Fruit fly (Drosophila melanogaster) whole organism, prepupa: Measurements from ENCODE around the gene CG10405.

Experiments
- Blimp-1 ChIP-seq: fragments of 200-800 bp; sonication (Bioruptor generic); optimal IDR thresholded peaks from 3 replicates; lab custom pipeline; 2017; ENCODE audit warnings: missing biosample characterization, missing genetic modification characterization, mild to moderate bottlenecking, moderate library complexity, missing genetic modification reagents
- CG10631 ChIP-seq: fragments of 200-800 bp; sonication (Bioruptor generic); optimal IDR thresholded peaks from 2 replicates; lab custom pipeline; 2016; ENCODE audit warnings: missing biosample characterization, missing genetic modification characterization
- CG10669 ChIP-seq: fragments of 200-800 bp; sonication (Bioruptor generic); optimal IDR thresholded peaks from 3 replicates; lab custom pipeline; 2018; ENCODE audit warnings: missing biosample characterization, mild to moderate bottlenecking, missing genetic modification characterization, moderate library complexity
- CG11294 ChIP-seq: fragments of 200-800 bp; sonication (Bioruptor generic); IDR thresholded peaks from 2 replicates; pipeline ENCODE4 v1.3.6; 2022; ENCODE audit warnings: missing biosample characterization, missing genetic modification characterization
- CG11762 ChIP-seq: fragments of 200-800 bp; sonication (Bioruptor generic); optimal IDR thresholded peaks from 3 replicates; lab custom pipeline; 2016; ENCODE audit warnings: missing biosample characterization, missing genetic modification characterization; ENCODE audit not compliant: insufficient read depth
- CG15336 ChIP-seq: fragments of 200-800 bp; sonication (Bioruptor generic); IDR thresholded peaks from 2 replicates; pipeline ENCODE4 v1.3.6; 2022; ENCODE audit warnings: missing biosample characterization, missing genetic modification characterization
- CG1621 ChIP-seq: fragments of 200-800 bp; sonication (Bioruptor generic); optimal IDR thresholded peaks from 3 replicates; lab custom pipeline; 2018; ENCODE audit warnings: missing biosample characterization, mild to moderate bottlenecking, missing genetic modification characterization
- CG16779 ChIP-seq: fragments of 200-800 bp; sonication (Bioruptor generic); optimal IDR thresholded peaks from 3 replicates; lab custom pipeline; 2017; ENCODE audit warnings: missing biosample characterization, mild to moderate bottlenecking, missing genetic modification characterization
- CG3032 ChIP-seq: fragments of 200-800 bp; optimal IDR thresholded peaks from 2 replicates; lab custom pipeline; 2019; ENCODE audit warnings: missing biosample characterization, mild to moderate bottlenecking, missing genetic modification characterization, moderate library complexity
- CG32006 ChIP-seq: fragments of 200-800 bp; sonication (Bioruptor generic); optimal IDR thresholded peaks from 3 replicates; lab custom pipeline; 2017; ENCODE audit warnings: missing biosample characterization, mild to moderate bottlenecking, missing genetic modification characterization
- CG3919 ChIP-seq: fragments of 200-800 bp; sonication (Bioruptor generic); optimal IDR thresholded peaks from 3 replicates; lab custom pipeline; 2016; ENCODE audit warnings: missing biosample characterization, missing genetic modification characterization
- CG4318 ChIP-seq: fragments of 200-800 bp; sonication (Bioruptor generic); optimal IDR thresholded peaks from 3 replicates; lab custom pipeline; 2017; ENCODE audit warnings: missing biosample characterization, mild to moderate bottlenecking, missing genetic modification characterization
- CG6163 ChIP-seq: fragments of 200-800 bp; sonication (Bioruptor generic); IDR thresholded peaks from 3 replicates; pipeline ENCODE4 v1.3.6; 2022; ENCODE audit warnings: missing biosample characterization, missing genetic modification characterization
- CG6792 ChIP-seq: fragments of 200-800 bp; sonication (Bioruptor generic); optimal IDR thresholded peaks from 3 replicates; lab custom pipeline; 2016; ENCODE audit warnings: missing biosample characterization, missing genetic modification characterization
- CG6808 ChIP-seq: fragments of 200-800 bp; sonication (Bioruptor generic); optimal IDR thresholded peaks from 3 replicates; lab custom pipeline; 2017; ENCODE audit warnings: missing biosample characterization, missing genetic modification characterization, mild to moderate bottlenecking, moderate library complexity, missing genetic modification reagents
- CG8119 ChIP-seq: fragments of 200-800 bp; sonication (Bioruptor generic); IDR thresholded peaks from 3 replicates; pipeline ENCODE4 v1.3.6; 2022; ENCODE audit warnings: missing biosample characterization, missing genetic modification characterization
- CG8632 ChIP-seq: fragments of 200-800 bp; sonication (Bioruptor generic); optimal IDR thresholded peaks from 3 replicates; lab custom pipeline; 2016; ENCODE audit warnings: missing biosample characterization, missing genetic modification characterization
- Eip75B ChIP-seq: fragments of 200-800 bp; sonication (Bioruptor generic); optimal IDR thresholded peaks from 3 replicates; lab custom pipeline; 2016; ENCODE audit warnings: missing biosample characterization, missing genetic modification characterization
- Eip78C ChIP-seq: fragments of 200-800 bp; sonication (Bioruptor generic); peaks from one replicate; lab custom pipeline; 2016; ENCODE audit warnings: missing biosample characterization, missing genetic modification characterization
- Eip93F ChIP-seq: fragments of 200-800 bp; sonication (Bioruptor generic); optimal IDR thresholded peaks from 2 replicates; lab custom pipeline; 2016; ENCODE audit warnings: missing biosample characterization, mild to moderate bottlenecking, missing genetic modification characterization
- Ets21C ChIP-seq: fragments of 200-800 bp; sonication (Bioruptor generic); optimal IDR thresholded peaks from 3 replicates; lab custom pipeline; 2016; ENCODE audit warnings: missing biosample characterization, missing genetic modification characterization
- Gug ChIP-seq: fragments of 200-800 bp; sonication (Bioruptor generic); IDR thresholded peaks from 2 replicates; pipeline ENCODE4 v1.3.6; 2022; ENCODE audit warnings: missing biosample characterization, missing genetic modification characterization
- Hr38 ChIP-seq: sonication (Bioruptor generic); optimal IDR thresholded peaks from 2 replicates; lab custom pipeline; 2016; ENCODE audit warnings: missing biosample characterization, missing genetic modification characterization
- Hr39 ChIP-seq: fragments of 200-800 bp; sonication (Bioruptor generic); optimal IDR thresholded peaks from 2 replicates; lab custom pipeline; 2016; ENCODE audit warnings: missing biosample characterization, missing genetic modification characterization
- Hr4 ChIP-seq: fragments of 200-800 bp; sonication (Bioruptor generic); optimal IDR thresholded peaks from 3 replicates; lab custom pipeline; 2016; ENCODE audit warnings: missing biosample characterization, missing genetic modification characterization
- Lpt ChIP-seq: fragments of 200-800 bp; sonication (Bioruptor generic); optimal IDR thresholded peaks from 3 replicates; lab custom pipeline; 2016; ENCODE audit warnings: missing biosample characterization, missing genetic modification characterization
- Met ChIP-seq: fragments of 200-800 bp; sonication (Bioruptor generic); optimal IDR thresholded peaks from 3 replicates; lab custom pipeline; 2016; ENCODE audit warnings: missing biosample characterization, missing genetic modification characterization
- OdsH ChIP-seq: fragments of 200-800 bp; sonication (Bioruptor generic); optimal IDR thresholded peaks from 3 replicates; lab custom pipeline; 2016; ENCODE audit warnings: missing biosample characterization, missing genetic modification characterization
- Smox ChIP-seq: fragments of 200-800 bp; sonication (Bioruptor generic); optimal IDR thresholded peaks from 3 replicates; lab custom pipeline; 2016; ENCODE audit warnings: missing biosample characterization, missing genetic modification characterization
- Sox102F ChIP-seq: fragments of 200-800 bp; sonication (Bioruptor generic); optimal IDR thresholded peaks from 2 replicates; lab custom pipeline; 2016; ENCODE audit warnings: missing biosample characterization, mild to moderate bottlenecking, missing genetic modification characterization
- Sox14 ChIP-seq: fragments of 200-800 bp; sonication (Bioruptor generic); optimal IDR thresholded peaks from 3 replicates; lab custom pipeline; 2016; ENCODE audit warnings: missing biosample characterization, missing genetic modification characterization
- Sox15 ChIP-seq: fragments of 200-800 bp; sonication (Bioruptor generic); optimal IDR thresholded peaks from 3 replicates; lab custom pipeline; 2016; ENCODE audit warnings: missing biosample characterization, missing genetic modification characterization
- achi ChIP-seq: fragments of 200-800 bp; sonication (Bioruptor generic); optimal IDR thresholded peaks from 3 replicates; lab custom pipeline; 2016; ENCODE audit warnings: missing biosample characterization, missing genetic modification characterization
- cyc ChIP-seq: fragments of 200-800 bp; sonication (Bioruptor generic); optimal IDR thresholded peaks from 3 replicates; lab custom pipeline; 2016; ENCODE audit warnings: missing biosample characterization, missing genetic modification characterization
- dac ChIP-seq: fragments of 200-800 bp; sonication (Bioruptor generic); optimal IDR thresholded peaks from 2 replicates; lab custom pipeline; 2017; ENCODE audit warnings: missing biosample characterization, mild to moderate bottlenecking, missing genetic modification characterization
- eg ChIP-seq: fragments of 200-800 bp; sonication (Bioruptor generic); IDR thresholded peaks from 3 replicates; pipeline ENCODE4 v1.3.6; 2022; ENCODE audit warnings: missing biosample characterization, missing genetic modification characterization
- esn ChIP-seq: fragments of 200-800 bp; sonication (Bioruptor generic); optimal IDR thresholded peaks from 2 replicates; lab custom pipeline; 2016; ENCODE audit warnings: missing biosample characterization, mild to moderate bottlenecking, missing genetic modification characterization, moderate library complexity
- fd59A ChIP-seq: fragments of 200-800 bp; sonication (Bioruptor generic); optimal IDR thresholded peaks from 2 replicates; lab custom pipeline; 2017; ENCODE audit warnings: missing biosample characterization, mild to moderate bottlenecking, missing genetic modification characterization, missing genetic modification reagents
- fd85E ChIP-seq: fragments of 200-800 bp; sonication (Bioruptor generic); optimal IDR thresholded peaks from 3 replicates; lab custom pipeline; 2016; ENCODE audit warnings: missing biosample characterization, missing genetic modification characterization
- fkh ChIP-seq: fragments of 200-800 bp; sonication (Bioruptor generic); optimal IDR thresholded peaks from 3 replicates; lab custom pipeline; 2017; ENCODE audit warnings: missing biosample characterization, mild to moderate bottlenecking, missing genetic modification characterization, moderate library complexity
- net ChIP-seq: fragments of 200-800 bp; sonication (Bioruptor generic); optimal IDR thresholded peaks from 3 replicates; lab custom pipeline; 2016; ENCODE audit warnings: missing biosample characterization, missing genetic modification characterization
- pdm3 ChIP-seq: fragments of 200-800 bp; sonication (Bioruptor generic); optimal IDR thresholded peaks from 3 replicates; lab custom pipeline; 2016; ENCODE audit warnings: missing biosample characterization, missing genetic modification characterization
- salr ChIP-seq, 2 experiments: fragments of 200-800 bp; sonication (Bioruptor generic); optimal IDR thresholded peaks; 3 replicates each; lab custom pipeline; 2016 to 2018; ENCODE audit warnings: missing biosample characterization in 2 of 2, missing genetic modification characterization in 2 of 2, mild to moderate bottlenecking in 1 of 2
- spab ChIP-seq: fragments of 200-800 bp; sonication (Bioruptor generic); optimal IDR thresholded peaks from 2 replicates; lab custom pipeline; 2017; ENCODE audit warnings: missing biosample characterization, mild to moderate bottlenecking, missing genetic modification characterization, missing genetic modification reagents
- ss ChIP-seq, 2 experiments: fragments of 200-800 bp; sonication (Bioruptor generic); optimal IDR thresholded peaks; 2 replicates in 1 of 2; 3 replicates in 1 of 2; lab custom pipeline; 2017 to 2018; ENCODE audit warnings: mild to moderate bottlenecking in 2 of 2, missing biosample characterization in 2 of 2, missing genetic modification characterization in 2 of 2, moderate library complexity in 1 of 2
- svp ChIP-seq: fragments of 200-800 bp; sonication (Bioruptor generic); peaks from one replicate; lab custom pipeline; 2016; ENCODE audit warnings: missing biosample characterization, missing genetic modification characterization
- topi ChIP-seq: fragments of 200-800 bp; sonication (Bioruptor generic); optimal IDR thresholded peaks from 3 replicates; lab custom pipeline; 2016; ENCODE audit warnings: missing biosample characterization, missing genetic modification characterization
- vri ChIP-seq: fragments of 200-800 bp; sonication (Bioruptor generic); optimal IDR thresholded peaks from 3 replicates; lab custom pipeline; 2016; ENCODE audit warnings: missing biosample characterization, mild to moderate bottlenecking, missing genetic modification characterization

CG10405 gene

dm6 chr3R:16427520-16427919 lies 26.8 kb upstream of the CG10405 start:
- TF ChIP-seq Eip78C (GFP tag; lab: Kevin White, UChicago): no peak
- no peak for TF ChIP-seq CG3919 (GFP tag; lab: Kevin White, UChicago)
- no peak for TF ChIP-seq CG11762 (GFP tag; lab: Kevin White, UChicago)
- TF ChIP-seq esn: no peak
- no peak for TF ChIP-seq achi
- TF ChIP-seq Eip75B (GFP tag; lab: Kevin White, UChicago): no peak
- no peak for TF ChIP-seq CG1621 (tag; lab: Kevin White, UChicago)
- TF ChIP-seq Sox14: no peak
- no peak for TF ChIP-seq topi (GFP tag; lab: Kevin White, UChicago)
- TF ChIP-seq Gug (GFP tag; lab: Robert Waterston, UW): no peak
- TF ChIP-seq cyc: no peak
- TF ChIP-seq fkh (GFP tag; lab: Kevin White, UChicago): no peak
- TF ChIP-seq CG3032 (tag; lab: Kevin White, UChicago): no peak
- no peak for TF ChIP-seq Eip93F (GFP tag; lab: Kevin White, UChicago)

- TF ChIP-seq Sox102F (no peak), CG10669 (GFP tag; lab: Kevin White, UChicago) (no peak), salr (GFP tag; optimal IDR thresholded peaks at IDR 0.05; lab: Kevin White, UChicago) (no peak), svp (GFP tag; lab: Kevin White, UChicago) (no peak), CG4318 (no peak)
Measured at dm6 chr3R:16430381-16430780, 23.9 kb upstream of the CG10405 start, which contains the start of gene CG31279. CG31279 (plus strand) TSS chr3R:16430681.

- TF ChIP-seq CG3919 (GFP tag; lab: Kevin White, UChicago) (peak; percentile 37), fd85E (GFP tag; lab: Kevin White, UChicago) (no peak), Met (peak; percentile 25), Hr38 (GFP tag; lab: Kevin White, UChicago) (no peak), Eip78C (GFP tag; lab: Kevin White, UChicago) (peak; percentile 68), ss (GFP tag; optimal IDR thresholded peaks at IDR 0.05; lab: Kevin White, UChicago) (no peak), CG32006 (GFP tag; lab: Kevin White, UChicago) (no peak), CG8632 (no peak), CG8119 (GFP tag; lab: Robert Waterston, UW) (no peak; the same call in 2 of the 3 replicates), vri (GFP tag; lab: Kevin White, UChicago) (no peak), Eip75B (GFP tag; lab: Kevin White, UChicago) (no peak), Hr39 (GFP tag; lab: Kevin White, UChicago) (peak; percentile 31), pdm3 (GFP tag; lab: Kevin White, UChicago) (no peak), Smox (GFP tag; lab: Kevin White, UChicago) (no peak), CG11762 (GFP tag; lab: Kevin White, UChicago) (no peak), CG15336 (GFP tag; lab: Robert Waterston, UW) (0 out of 2 replicates have a peak, but pooled peaks have one; percentile 12), eg (no peak; the same call in 2 of the 3 replicates), CG10631 (GFP tag; lab: Kevin White, UChicago) (no peak), CG6792 (GFP tag; lab: Kevin White, UChicago) (peak; percentile 7), Blimp-1 (GFP tag; lab: Kevin White, UChicago) (no peak), Ets21C (GFP tag; lab: Kevin White, UChicago) (no peak), spab (GFP tag; lab: Kevin White, UChicago) (no peak), OdsH (GFP tag; lab: Kevin White, UChicago) (no peak), esn (no peak), net (no peak), CG6808 (GFP tag; lab: Kevin White, UChicago) (no peak), Gug (GFP tag; lab: Robert Waterston, UW) (no peak), CG1621 (tag; lab: Kevin White, UChicago) (no peak), dac (no peak), salr (GFP tag; optimal IDR thresholded peaks at IDR 0.05; lab: Kevin White, UChicago) (no peak), CG6163 (GFP tag; lab: Robert Waterston, UW) (no peak), Sox102F (no peak), fkh (GFP tag; lab: Kevin White, UChicago) (no peak), Sox14 (peak; percentile 17), Lpt (no peak), Sox15 (GFP tag; lab: Kevin White, UChicago) (no peak), CG11294 (GFP tag; lab: Robert Waterston, UW) (no peak), fd59A (GFP tag; lab: Kevin White, UChicago) (no peak), Hr4 (GFP tag; lab: Kevin White, UChicago) (no peak), CG16779 (tag; lab: Kevin White, UChicago) (no peak)
Measured at dm6 chr3R:16431707-16432106, 22.6 kb upstream of the CG10405 start.
